Worm (Caenorhabditis elegans): ENCODE measurements around the gene slt-1.

- TF ChIP-seq nhr-77 (tag; optimal IDR thresholded peaks at IDR 0.05) (no peak), mab-5 (tag; optimal IDR thresholded peaks at IDR 0.05) (no peak), ceh-82 (tag; optimal IDR thresholded peaks at IDR 0.05) (no peak), ztf-1 (GFP tag; conservative IDR thresholded peaks at IDR 0.05) (no peak), ceh-16 (tag; optimal IDR thresholded peaks at IDR 0.05) (no peak), nhr-11 (tag; optimal IDR thresholded peaks at IDR 0.05) (no peak), blmp-1 (tag; optimal IDR thresholded peaks at IDR 0.05; ENCODE audit: insufficient read depth) (no peak), R02D3.7 (tag; optimal IDR thresholded peaks at IDR 0.05) (no peak), unc-39 (tag; optimal IDR thresholded peaks at IDR 0.05) (no peak), unc-62 (GFP tag; optimal IDR thresholded peaks at IDR 0.05) (no peak), alr-1 (tag; optimal IDR thresholded peaks at IDR 0.05) (no peak), nhr-25 (tag; optimal IDR thresholded peaks at IDR 0.05) (no peak), egl-27 (tag; optimal IDR thresholded peaks at IDR 0.05) (no peak)
Measured at ce11 chrX:14662460-14662859, 11.7 kb upstream of the slt-1 start.

Measured in whole organism, L2 larva.